Worm (Caenorhabditis elegans) whole organism, L4/young adult: ENCODE data around the gene ZK721.4.

Experiments
- W03F9.2 ChIP-seq: fragments of 150-350 bp; optimal IDR thresholded peaks from 2 replicates; lab custom pipeline; 2014; ENCODE audit warnings: missing biosample characterization, missing genetic modification characterization
- dao-5 ChIP-seq: sonication (generic microtip); optimal IDR thresholded peaks from 2 replicates; lab custom pipeline; 2016; ENCODE audit warnings: missing genotype, missing genetic modification characterization, moderate library complexity, missing compliant biosample characterization
- him-1 ChIP-seq: sonication (generic microtip); optimal IDR thresholded peaks from 2 replicates; lab custom pipeline; 2016; ENCODE audit warnings: missing genotype, missing genetic modification reagents, missing genetic modification characterization, missing compliant biosample characterization

DNA sequence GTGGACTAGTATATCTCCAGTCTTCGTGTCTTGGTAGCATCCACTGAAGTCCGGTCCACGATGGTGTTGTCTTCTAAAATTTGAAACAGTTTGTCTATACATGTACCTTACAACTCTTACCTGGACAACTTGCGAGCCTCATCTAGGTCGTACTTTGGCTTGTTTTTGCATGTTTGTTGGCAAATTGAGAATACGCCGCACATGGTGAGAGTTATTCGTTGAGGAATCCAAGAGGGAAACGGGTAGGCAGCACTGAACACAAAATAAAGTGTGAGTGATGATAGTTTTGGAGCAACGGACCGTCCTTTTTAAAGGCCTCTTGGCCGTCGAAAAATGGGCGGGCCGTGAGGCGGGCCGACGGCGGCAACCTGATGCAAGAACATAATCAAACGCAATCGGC lies 28.0 kb upstream of the ZK721.4 start, which contains the start of gene asns-2:
- TF ChIP-seq him-1 (tag; lab: Kevin White, UChicago) (no peak), W03F9.2 (no peak), dao-5 (tag; lab: Kevin White, UChicago) (no peak)
